Worm (Caenorhabditis elegans) whole organism, early embryonic: ENCODE data around the gene T19D12.2.
"Not testable (repeated sequence)": the region's sequence is repeated elsewhere in the genome, so short reads cannot be mapped to it uniquely, and the experiment has no call there.

Experiments
- aly-1 ChIP-seq: sonication (generic microtip); optimal IDR thresholded peaks from 2 replicates; lab custom pipeline; 2016; ENCODE audit warnings: missing genetic modification characterization, missing compliant biosample characterization
- ama-1 ChIP-seq: fragments of 150-350 bp; optimal IDR thresholded peaks from 2 replicates; lab custom pipeline; 2014
- ceh-36 ChIP-seq: sonication (generic microtip); optimal IDR thresholded peaks from 2 replicates; lab custom pipeline; 2016; ENCODE audit warnings: missing genetic modification characterization, inconsistent platforms, missing compliant biosample characterization
- ets-7 ChIP-seq: sonication (generic microtip); optimal IDR thresholded peaks from 2 replicates; lab custom pipeline; 2016; ENCODE audit warnings: missing genotype, missing genetic modification characterization, missing compliant biosample characterization
- flt-1 ChIP-seq: fragments of 200-800 bp; sonication (Bioruptor generic); IDR thresholded peaks from 2 replicates; pipeline ENCODE4 v1.3.6; 2022; ENCODE audit warnings: missing genetic modification characterization, missing compliant biosample characterization
- hmg-4 ChIP-seq: fragments of 200-800 bp; sonication (Bioruptor generic); optimal IDR thresholded peaks from 2 replicates; lab custom pipeline; 2018; ENCODE audit warnings: mild to moderate bottlenecking, missing genetic modification characterization, missing compliant biosample characterization
- pes-1 ChIP-seq: fragments of 200-800 bp; sonication (Bioruptor generic); IDR thresholded peaks from 2 replicates; pipeline ENCODE4 v1.3.6; 2022; ENCODE audit warnings: missing genetic modification reagents, missing genetic modification characterization, missing compliant biosample characterization
- scrt-1 ChIP-seq: fragments of 200-800 bp; sonication (Bioruptor generic); IDR thresholded peaks from 2 replicates; pipeline ENCODE4 v1.3.6; 2022; ENCODE audit warnings: missing genetic modification characterization, missing compliant biosample characterization
- sea-1 ChIP-seq: fragments of 200-800 bp; sonication (Bioruptor generic); conservative IDR thresholded peaks from 2 replicates; pipeline ENCODE4 v1.3.6; 2022; ENCODE audit warnings: missing genetic modification characterization, missing compliant biosample characterization
- tbx-11 ChIP-seq: fragments of 200-800 bp; sonication (Bioruptor generic); IDR thresholded peaks from 2 replicates; pipeline ENCODE4 v1.3.6; 2022; ENCODE audit warnings: missing genetic modification characterization, missing compliant biosample characterization
- tbx-37 ChIP-seq: fragments of 200-800 bp; sonication (Bioruptor generic); conservative IDR thresholded peaks from 2 replicates; pipeline ENCODE4 v1.3.6; 2022; ENCODE audit warnings: missing genetic modification reagents, missing genetic modification characterization, missing compliant biosample characterization
- tra-4 ChIP-seq: sonication (generic microtip); optimal IDR thresholded peaks from 2 replicates; lab custom pipeline; 2017; ENCODE audit warnings: missing genetic modification characterization, missing compliant biosample characterization

DNA sequence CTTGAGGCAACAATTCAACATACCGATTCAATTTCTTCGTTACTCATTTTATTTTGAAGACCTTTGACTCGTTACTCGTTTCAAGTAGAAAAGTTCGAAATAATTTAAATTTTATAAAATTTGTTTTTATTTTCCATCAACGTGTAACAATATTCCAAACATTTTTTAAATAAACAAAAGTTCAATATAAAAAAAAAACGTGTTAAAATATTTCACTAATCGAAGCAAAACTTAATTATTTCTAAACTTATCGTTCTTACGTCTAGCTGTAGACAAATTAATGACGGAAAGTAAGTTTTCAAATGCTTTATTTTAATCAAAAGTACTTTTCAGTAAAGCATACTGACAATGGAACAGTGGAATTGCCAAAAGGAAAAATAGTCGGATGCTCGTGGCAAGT, 34.0 kb upstream of the T19D12.2 start, which contains the start of the genes F54H5.5 and F54H5.2:
- not testable (repeated sequence) for TF ChIP-seq ama-1 (lab: Kevin White, UChicago); tbx-11 (GFP tag; lab: Robert Waterston, UW); hmg-4 (GFP tag; lab: Kevin White, UChicago); sea-1 (GFP tag; lab: Robert Waterston, UW); ceh-36; pes-1 (GFP tag; lab: Robert Waterston, UW); tra-4 (tag; lab: Kevin White, UChicago); scrt-1 (GFP tag; lab: Robert Waterston, UW); tbx-37 (GFP tag; lab: Robert Waterston, UW); aly-1 (tag; lab: Kevin White, UChicago); flt-1 (GFP tag; lab: Robert Waterston, UW); ets-7 (tag; lab: Kevin White, UChicago)
